Fruit fly (Drosophila melanogaster) whole organism, embryonic: ENCODE data around the gene p23.
A peak's percentile ranks its signal among the peaks of the same experiment; 100 is the strongest.

Experiments used
- Atf3 ChIP-seq: fragments of 200-800 bp; sonication (Bioruptor generic); optimal IDR thresholded peaks from 3 replicates; lab custom pipeline; 2016; ENCODE audit warnings: missing biosample characterization, missing genetic modification characterization
- CG10267 ChIP-seq: fragments of 200-800 bp; sonication (Bioruptor generic); optimal IDR thresholded peaks from 2 replicates; lab custom pipeline; 2018; ENCODE audit warnings: missing biosample characterization, mild to moderate bottlenecking, missing genetic modification characterization, moderate library complexity
- CG10321 ChIP-seq: fragments of 200-800 bp; sonication (Bioruptor generic); IDR thresholded peaks from 2 replicates; pipeline ENCODE4 v1.3.6; 2022; ENCODE audit warnings: missing biosample characterization, missing genetic modification characterization
- CG11504 ChIP-seq: fragments of 200-800 bp; sonication (Bioruptor generic); optimal IDR thresholded peaks from 3 replicates; lab custom pipeline; 2019; ENCODE audit warnings: missing biosample characterization, mild to moderate bottlenecking, missing genetic modification characterization, moderate library complexity
- CG11696 ChIP-seq: fragments of 200-800 bp; sonication (Bioruptor generic); IDR thresholded peaks from 2 replicates; pipeline ENCODE4 v1.3.6; 2022; ENCODE audit warnings: missing biosample characterization, missing genetic modification characterization
- CG13123 ChIP-seq: fragments of 200-800 bp; sonication (Bioruptor generic); optimal IDR thresholded peaks from 2 replicates; lab custom pipeline; 2016; ENCODE audit warnings: missing biosample characterization, missing genetic modification characterization
- CG14050 ChIP-seq: fragments of 200-800 bp; sonication (Bioruptor generic); IDR thresholded peaks from 3 replicates; pipeline ENCODE4 v1.3.6; 2022; ENCODE audit warnings: missing biosample characterization, missing genetic modification characterization
- CG1647 ChIP-seq: fragments of 200-800 bp; sonication (Bioruptor generic); optimal IDR thresholded peaks from 3 replicates; lab custom pipeline; 2016; ENCODE audit warnings: missing biosample characterization, missing genetic modification characterization
- CG2116 ChIP-seq: fragments of 200-800 bp; sonication (Bioruptor generic); optimal IDR thresholded peaks from 3 replicates; lab custom pipeline; 2018; ENCODE audit warnings: missing biosample characterization, mild to moderate bottlenecking, missing genetic modification characterization
- CG3163 ChIP-seq: fragments of 200-800 bp; sonication (Bioruptor generic); optimal IDR thresholded peaks from 3 replicates; lab custom pipeline; 2016; ENCODE audit warnings: missing biosample characterization, missing genetic modification characterization
- CG33213 ChIP-seq: fragments of 200-800 bp; sonication (Bioruptor generic); optimal IDR thresholded peaks from 3 replicates; lab custom pipeline; 2016; ENCODE audit warnings: missing biosample characterization, missing genetic modification characterization
- CG4404 ChIP-seq: fragments of 200-800 bp; sonication (Bioruptor generic); IDR thresholded peaks from 2 replicates; pipeline ENCODE4 v1.3.6; 2022; ENCODE audit warnings: missing biosample characterization, missing genetic modification characterization
- CG6654 ChIP-seq: fragments of 200-800 bp; sonication (Bioruptor generic); optimal IDR thresholded peaks from 2 replicates; lab custom pipeline; 2017; ENCODE audit warnings: missing biosample characterization, mild to moderate bottlenecking, missing genetic modification characterization
- CG7357 ChIP-seq: fragments of 200-800 bp; sonication (Bioruptor generic); IDR thresholded peaks from 3 replicates; pipeline ENCODE4 v1.3.6; 2022; ENCODE audit warnings: missing biosample characterization, missing genetic modification characterization
- CG7786 ChIP-seq: fragments of 200-800 bp; sonication (Bioruptor generic); optimal IDR thresholded peaks from 2 replicates; lab custom pipeline; 2016; ENCODE audit warnings: missing biosample characterization, missing genetic modification characterization
- CG8765 ChIP-seq: fragments of 200-800 bp; sonication (Bioruptor generic); IDR thresholded peaks from 2 replicates; pipeline ENCODE4 v1.3.6; 2022; ENCODE audit warnings: missing biosample characterization, missing genetic modification characterization
- CG9876 ChIP-seq: fragments of 200-800 bp; sonication (Bioruptor generic); optimal IDR thresholded peaks from 2 replicates; lab custom pipeline; 2016; ENCODE audit warnings: missing biosample characterization, missing genetic modification characterization
- CG9932 ChIP-seq: fragments of 200-800 bp; sonication (Bioruptor generic); IDR thresholded peaks from 2 replicates; pipeline ENCODE4 v1.3.6; 2022; ENCODE audit warnings: missing biosample characterization, missing genetic modification characterization
- Camta ChIP-seq: fragments of 200-800 bp; sonication (Bioruptor generic); optimal IDR thresholded peaks from 2 replicates; lab custom pipeline; 2016; ENCODE audit warnings: missing biosample characterization, missing genetic modification characterization
- Dad ChIP-seq: fragments of 200-800 bp; sonication (Bioruptor generic); optimal IDR thresholded peaks from 3 replicates; lab custom pipeline; 2016; ENCODE audit warnings: missing biosample characterization, missing genetic modification characterization
- Deaf1 ChIP-seq: fragments of 200-800 bp; optimal IDR thresholded peaks from 3 replicates; lab custom pipeline; 2019; ENCODE audit warnings: missing biosample characterization, mild to moderate bottlenecking, missing genetic modification characterization, moderate library complexity
- H2.0 ChIP-seq: fragments of 200-800 bp; sonication (Bioruptor generic); IDR thresholded peaks from 2 replicates; pipeline ENCODE4 v1.3.6; 2022; ENCODE audit warnings: missing biosample characterization, missing genetic modification characterization
- HLHmδ ChIP-seq: fragments of 200-800 bp; sonication (Bioruptor generic); optimal IDR thresholded peaks from 2 replicates; lab custom pipeline; 2018; ENCODE audit warnings: missing biosample characterization, mild to moderate bottlenecking, missing genetic modification characterization, moderate library complexity
- MESR4 ChIP-seq: fragments of 200-800 bp; sonication (Bioruptor generic); optimal IDR thresholded peaks from 2 replicates; lab custom pipeline; 2018; ENCODE audit warnings: missing biosample characterization, mild to moderate bottlenecking, missing genetic modification characterization, moderate library complexity
- Med ChIP-seq: fragments of 200-800 bp; sonication (Bioruptor generic); peaks from one replicate; lab custom pipeline; 2016; ENCODE audit warnings: missing biosample characterization, missing genetic modification characterization, mild to moderate bottlenecking, inconsistent platforms, moderate library complexity
- Nf-YA ChIP-seq: fragments of 200-800 bp; sonication (Bioruptor generic); IDR thresholded peaks from 2 replicates; pipeline ENCODE4 v1.3.6; 2022; ENCODE audit warnings: missing biosample characterization, missing genetic modification characterization
- NfI ChIP-seq: fragments of 200-800 bp; sonication (Bioruptor generic); optimal IDR thresholded peaks from 3 replicates; lab custom pipeline; 2018; ENCODE audit warnings: missing biosample characterization, mild to moderate bottlenecking, missing genetic modification characterization, moderate library complexity
- Oli ChIP-seq: fragments of 200-800 bp; sonication (Bioruptor generic); optimal IDR thresholded peaks from 2 replicates; lab custom pipeline; 2018; ENCODE audit warnings: missing biosample characterization, mild to moderate bottlenecking, missing genetic modification characterization, moderate library complexity
- Sin3A ChIP-seq: fragments of >200 bp; optimal IDR thresholded peaks from 2 replicates; lab custom pipeline; 2018
- bsh ChIP-seq, 2 experiments: fragments of 200-800 bp; sonication (Bioruptor generic); optimal IDR thresholded peaks; 2 replicates each; lab custom pipeline; 2017 to 2018; ENCODE audit warnings: mild to moderate bottlenecking in 2 of 2, missing biosample characterization in 2 of 2, missing genetic modification characterization in 2 of 2, moderate library complexity in 1 of 2
- chm ChIP-seq: fragments of 200-800 bp; sonication (Bioruptor generic); IDR thresholded peaks from 2 replicates; pipeline ENCODE4 v1.3.6; 2022; ENCODE audit warnings: missing biosample characterization, missing genetic modification characterization
- corto ChIP-seq: fragments of 200-800 bp; sonication (Bioruptor generic); optimal IDR thresholded peaks from 2 replicates; lab custom pipeline; 2016; ENCODE audit warnings: missing biosample characterization, mild to moderate bottlenecking, missing genetic modification characterization, moderate library complexity
- crc ChIP-seq: fragments of 200-800 bp; sonication (Bioruptor generic); optimal IDR thresholded peaks from 2 replicates; lab custom pipeline; 2016; ENCODE audit warnings: missing biosample characterization, missing genetic modification characterization
- dysf ChIP-seq: fragments of 200-800 bp; sonication (Bioruptor generic); IDR thresholded peaks from 3 replicates; pipeline ENCODE4 v1.3.6; 2022; ENCODE audit warnings: missing biosample characterization, missing genetic modification characterization
- ftz-f1 ChIP-seq: fragments of 200-800 bp; sonication (Bioruptor generic); optimal IDR thresholded peaks from 2 replicates; lab custom pipeline; 2016; ENCODE audit warnings: missing biosample characterization, missing genetic modification characterization
- gcm2 ChIP-seq: fragments of 200-800 bp; sonication (Bioruptor generic); optimal IDR thresholded peaks from 2 replicates; lab custom pipeline; 2016; ENCODE audit warnings: missing biosample characterization, missing genetic modification characterization
- gem ChIP-seq: fragments of 200-800 bp; sonication (Bioruptor generic); optimal IDR thresholded peaks from 2 replicates; lab custom pipeline; 2019; ENCODE audit warnings: missing biosample characterization, mild to moderate bottlenecking, missing genetic modification characterization, moderate library complexity
- hb ChIP-seq: fragments of 200-800 bp; sonication (Bioruptor generic); IDR thresholded peaks from 3 replicates; pipeline ENCODE4 v1.3.6; 2022; ENCODE audit warnings: missing biosample characterization, missing genetic modification characterization; ENCODE audit not compliant: partially characterized antibody
- her ChIP-seq: fragments of 200-800 bp; sonication (Bioruptor generic); optimal IDR thresholded peaks from 2 replicates; lab custom pipeline; 2016; ENCODE audit warnings: missing biosample characterization, missing genetic modification characterization
- insv ChIP-seq, 2 experiments: fragments of 200-800 bp; sonication (Bioruptor generic); optimal IDR thresholded peaks; 3 replicates each; lab custom pipeline; 2016 to 2018; ENCODE audit warnings: missing biosample characterization in 2 of 2, missing genetic modification characterization in 2 of 2
- lbe ChIP-seq: fragments of 200-800 bp; sonication (Bioruptor generic); optimal IDR thresholded peaks from 2 replicates; lab custom pipeline; 2016; ENCODE audit warnings: missing biosample characterization, mild to moderate bottlenecking, missing genetic modification characterization
- lola ChIP-seq, 3 experiments: fragments of >200 bp in 2 of 3; fragments of 200-800 bp in 1 of 3; sonication (Bioruptor generic) in 1 of 3; optimal IDR thresholded peaks; 2 replicates each; lab custom pipeline; 2017 to 2019; ENCODE audit warnings: missing biosample characterization in 3 of 3, missing genetic modification characterization in 3 of 3, mild to moderate bottlenecking in 1 of 3, moderate library complexity in 1 of 3
- nom ChIP-seq: fragments of 200-800 bp; sonication (Bioruptor generic); optimal IDR thresholded peaks from 2 replicates; lab custom pipeline; 2017; ENCODE audit warnings: missing biosample characterization, missing genetic modification characterization, mild to moderate bottlenecking, moderate library complexity, missing genetic modification reagents
- odd ChIP-seq: fragments of 200-800 bp; sonication (Bioruptor generic); optimal IDR thresholded peaks from 2 replicates; lab custom pipeline; 2017; ENCODE audit warnings: missing biosample characterization, mild to moderate bottlenecking, missing genetic modification characterization
- pb ChIP-seq: fragments of 200-800 bp; sonication (Bioruptor generic); optimal IDR thresholded peaks from 3 replicates; lab custom pipeline; 2016; ENCODE audit warnings: missing biosample characterization, missing genetic modification characterization
- sc ChIP-seq, 3 experiments: fragments of >200 bp in 2 of 3; fragments of 200-800 bp in 1 of 3; sonication (Bioruptor generic) in 1 of 3; optimal IDR thresholded peaks; 2 replicates in 2 of 3; 3 replicates in 1 of 3; lab custom pipeline; 2017; ENCODE audit warnings: mild to moderate bottlenecking in 1 of 3, missing biosample characterization in 1 of 3, missing genetic modification characterization in 1 of 3, missing genetic modification reagents in 1 of 3
- schlank ChIP-seq: fragments of 200-800 bp; sonication (Bioruptor generic); optimal IDR thresholded peaks from 2 replicates; lab custom pipeline; 2018; ENCODE audit warnings: missing biosample characterization, mild to moderate bottlenecking, missing genetic modification characterization
- slp2 ChIP-seq: fragments of 200-800 bp; sonication (Bioruptor generic); optimal IDR thresholded peaks from 2 replicates; lab custom pipeline; 2016; ENCODE audit warnings: missing biosample characterization, missing genetic modification characterization

The p23 gene

DNA sequence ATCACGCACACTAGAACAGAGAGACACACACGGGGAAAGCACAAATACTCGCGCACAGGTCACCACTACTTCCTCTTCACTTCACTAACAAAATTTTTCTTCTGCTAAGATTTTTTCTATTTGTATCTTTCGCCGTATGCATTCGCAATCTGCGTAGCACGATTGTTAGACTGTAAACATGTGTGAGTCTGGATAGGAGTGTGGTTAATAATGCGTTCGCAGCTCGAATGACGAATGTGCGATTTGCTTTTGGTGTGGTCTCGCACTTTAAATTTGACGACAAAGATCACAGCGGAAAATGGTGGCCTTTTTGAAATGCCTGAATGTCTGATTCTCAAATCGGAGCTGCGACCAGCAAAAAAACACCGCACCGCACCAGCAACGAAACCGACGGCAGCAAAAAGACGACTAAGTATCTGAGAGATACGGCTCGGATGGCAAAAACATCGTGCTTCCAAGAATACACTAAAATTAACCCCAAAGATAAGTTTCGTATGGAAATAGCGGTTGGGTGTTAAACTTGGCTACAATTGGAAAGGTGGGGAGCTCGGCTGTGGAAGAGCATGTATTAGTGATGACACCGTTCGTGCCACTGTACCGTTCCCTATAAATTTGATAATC, 27.4 kb downstream of the p23 start, which contains the start of gene Unc-115a (continued):
- TF ChIP-seq pb (GFP tag; lab: Kevin White, UChicago) (peak; percentile 69), MESR4 (GFP tag; lab: Kevin White, UChicago) (peak; percentile 53), Sin3A (lab: Kevin White, UChicago) (peak; percentile 38), CG10321 (no peak), schlank (tag; lab: Kevin White, UChicago) (peak; percentile 13), bsh (GFP tag; optimal IDR thresholded peaks at IDR 0.05; lab: Kevin White, UChicago) (peak; percentile 38 to 57), gem (tag; lab: Kevin White, UChicago) (no peak), nom (GFP tag; lab: Kevin White, UChicago) (no peak), lbe (GFP tag; lab: Kevin White, UChicago) (peak; percentile 30), slp2 (no peak), crc (GFP tag; lab: Kevin White, UChicago) (no peak), CG14050 (GFP tag; lab: Robert Waterston, UW) (no peak), HLHmδ (peak; percentile 46), hb (GFP tag; lab: Robert Waterston, UW) (no peak), lola (GFP tag; optimal IDR thresholded peaks at IDR 0.05; lab: Kevin White, UChicago) (no peak), gcm2 (peak; percentile 53)

DNA sequence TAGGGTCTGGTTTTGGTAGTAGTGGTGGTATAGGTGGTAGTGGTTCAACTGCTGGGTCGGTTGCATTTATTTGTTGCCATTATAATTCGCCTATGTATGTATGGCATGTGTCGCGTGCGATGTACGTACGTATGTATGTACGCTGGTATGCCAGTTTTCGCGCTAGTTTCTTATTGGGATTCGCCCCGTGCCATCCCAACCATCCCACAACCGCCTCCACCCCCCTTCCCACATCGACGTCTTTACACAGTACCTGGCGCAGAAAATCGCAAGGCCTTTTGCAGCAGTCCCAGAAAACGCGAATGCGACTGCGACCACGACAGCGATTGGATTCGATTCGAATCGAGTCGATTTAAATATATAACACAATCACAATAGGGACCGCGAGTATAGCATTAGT, 32.5 kb downstream of the p23 start:
- TF ChIP-seq ftz-f1 (no peak), Med (GFP tag; lab: Kevin White, UChicago) (peak; percentile 32), slp2 (no peak), insv (GFP tag; optimal IDR thresholded peaks at IDR 0.05; lab: Kevin White, UChicago) (peak in 1 of 2 experiments; percentile 76)

DNA sequence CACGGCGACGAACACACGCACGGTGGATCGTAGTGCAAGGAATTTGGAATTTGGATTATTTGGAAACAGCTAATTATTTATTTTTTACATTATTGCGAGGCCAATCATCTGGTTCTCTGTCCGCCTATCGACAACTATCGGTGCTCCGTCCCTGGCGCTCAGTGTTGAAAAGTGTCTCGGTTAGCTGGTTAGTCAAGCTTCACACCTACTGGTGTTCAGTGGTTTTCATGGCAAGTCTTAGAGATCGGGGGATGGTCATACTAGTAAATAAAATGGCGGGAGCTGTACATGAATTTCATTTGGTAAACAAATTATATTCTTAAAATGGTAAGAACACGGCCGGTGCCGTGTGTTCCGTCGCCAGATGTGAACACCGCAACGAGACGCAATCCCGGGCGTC, 33.2 kb downstream of the p23 start, which contains the start of the genes trbd and dmt:
trbd (minus strand) TSS at position 152 of the 400 bp plus-strand sequence.
dmt (plus strand) TSS at position 257 of the 400 bp plus-strand sequence.
- TF ChIP-seq chm: no peak
- TF ChIP-seq Camta: peak; percentile 50
- TF ChIP-seq CG9876 (GFP tag; lab: Kevin White, UChicago): peak; percentile 76
- peak; percentile 50 for TF ChIP-seq Atf3
- TF ChIP-seq her (GFP tag; lab: Kevin White, UChicago): peak; percentile 73
- TF ChIP-seq CG4404: no peak
- no peak for TF ChIP-seq CG7357
- no peak for TF ChIP-seq dysf (GFP tag; lab: Robert Waterston, UW)
- no peak for TF ChIP-seq Nf-YA (GFP tag; lab: Robert Waterston, UW)
- no peak for TF ChIP-seq CG9932 (GFP tag; lab: Robert Waterston, UW)
- TF ChIP-seq CG3163: peak; percentile 62
- TF ChIP-seq H2.0 (GFP tag; lab: Robert Waterston, UW): no peak
- peak; percentile 66 for TF ChIP-seq Dad (GFP tag; lab: Kevin White, UChicago)
- TF ChIP-seq CG7786 (GFP tag; lab: Kevin White, UChicago): peak; percentile 62
- TF ChIP-seq odd (GFP tag; lab: Kevin White, UChicago): no peak
- peak; percentile 40 for TF ChIP-seq CG13123 (GFP tag; lab: Kevin White, UChicago)
- no peak for TF ChIP-seq sc (optimal IDR thresholded peaks at IDR 0.05; lab: Kevin White, UChicago)
- TF ChIP-seq sc (GFP tag; optimal IDR thresholded peaks at IDR 0.05; lab: Kevin White, UChicago): no peak
- no peak for TF ChIP-seq NfI (GFP tag; lab: Kevin White, UChicago)
- peak; percentile 66 for TF ChIP-seq CG1647 (GFP tag; lab: Kevin White, UChicago)
- peak; percentile 92 for TF ChIP-seq CG33213 (GFP tag; lab: Kevin White, UChicago)
- TF ChIP-seq Oli (tag; lab: Kevin White, UChicago): no peak
- peak; percentile 81 for TF ChIP-seq CG2116 (GFP tag; lab: Kevin White, UChicago)
- TF ChIP-seq CG11504 (tag; lab: Kevin White, UChicago): no peak
- no peak for TF ChIP-seq CG8765
- TF ChIP-seq corto (GFP tag; lab: Kevin White, UChicago): no peak
- TF ChIP-seq CG11696 (GFP tag; lab: Robert Waterston, UW): no peak
- TF ChIP-seq CG10267 (tag; lab: Kevin White, UChicago): peak; percentile 98
- no peak for TF ChIP-seq Deaf1
- peak; percentile 89 for TF ChIP-seq Sin3A (lab: Kevin White, UChicago)
- no peak for TF ChIP-seq CG6654 (GFP tag; lab: Kevin White, UChicago)
